Worm (Caenorhabditis elegans) whole organism, midembryonic: ENCODE data around the gene F41C6.4.

ENCODE experiments used
- T22C8.4 ChIP-seq: fragments of 200-800 bp; sonication (Bioruptor generic); IDR thresholded peaks from 2 replicates; pipeline ENCODE4 v1.3.6; 2022; ENCODE audit warnings: missing genetic modification characterization, missing compliant biosample characterization
- cog-1 ChIP-seq: sonication (generic microtip); optimal IDR thresholded peaks from 2 replicates; lab custom pipeline; 2016; ENCODE audit warnings: missing genetic modification characterization, missing compliant biosample characterization

DNA sequence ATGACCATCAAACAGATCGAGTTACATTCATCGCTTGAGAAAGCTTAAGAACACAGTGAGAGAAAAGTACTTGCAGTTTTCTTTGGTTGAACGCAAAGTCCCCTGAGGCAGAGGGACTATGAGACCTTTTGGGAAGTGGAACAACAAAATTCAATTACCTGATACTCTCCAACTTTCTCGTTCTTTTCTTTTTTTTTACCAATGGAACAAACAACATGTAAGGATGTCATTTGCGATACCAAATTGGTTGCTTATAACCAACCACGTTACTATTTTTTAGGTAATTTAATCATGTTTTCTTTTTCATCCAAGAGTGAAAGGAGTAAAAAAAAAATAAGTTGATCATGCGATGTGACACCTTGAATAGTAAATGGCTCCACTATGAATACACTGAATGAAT lies 17.8 kb downstream of the F41C6.4 start:
- TF ChIP-seq cog-1 (no peak), T22C8.4 (no peak)
